Worm (Caenorhabditis elegans) whole organism, L4 larva: ENCODE results near the gene C44H9.6.

Experiments
- Y5F2A.4 ChIP-seq: fragments of 200-800 bp; sonication (Bioruptor generic); optimal IDR thresholded peaks from 2 replicates; lab custom pipeline; 2018; ENCODE audit warnings: mild to moderate bottlenecking, missing genetic modification characterization, missing compliant biosample characterization
- ama-1 ChIP-seq: fragments of 150-350 bp; optimal IDR thresholded peaks from 2 replicates; lab custom pipeline; 2014; ENCODE audit warnings: inconsistent platforms, mixed read lengths
- daf-12 ChIP-seq: fragments of 150-350 bp; optimal IDR thresholded peaks from 2 replicates; lab custom pipeline; 2014; ENCODE audit warnings: missing biosample characterization, missing genetic modification reagents, missing genetic modification characterization
- daf-19 ChIP-seq: fragments of 200-800 bp; sonication (Bioruptor generic); conservative IDR thresholded peaks from 2 replicates; pipeline ENCODE4 v1.3.6; 2022; ENCODE audit warnings: missing genetic modification characterization, missing compliant biosample characterization
- dve-1 ChIP-seq: sonication (generic microtip); optimal IDR thresholded peaks from 2 replicates; lab custom pipeline; 2017; ENCODE audit warnings: antibody characterized with exemption, mild to moderate bottlenecking, missing genetic modification characterization, missing compliant biosample characterization; ENCODE audit not compliant: insufficient read depth
- egl-43 ChIP-seq: fragments of 200-800 bp; sonication (Bioruptor generic); IDR thresholded peaks from 2 replicates; pipeline ENCODE4 v1.3.6; 2022; ENCODE audit warnings: missing genetic modification reagents, missing genetic modification characterization, missing compliant biosample characterization
- fkh-10 ChIP-seq: fragments of 150-350 bp; optimal IDR thresholded peaks from 2 replicates; lab custom pipeline; 2014; ENCODE audit warnings: missing biosample characterization, missing genetic modification reagents, missing genetic modification characterization
- lsy-2 ChIP-seq, 2 experiments: fragments of 150-350 bp in 1 of 2; sonication (generic microtip) in 1 of 2; optimal IDR thresholded peaks; 2 replicates each; lab custom pipeline; 2014 to 2017; ENCODE audit warnings: missing biosample characterization in 2 of 2, missing genetic modification characterization in 2 of 2
- madf-9 ChIP-seq: fragments of 200-800 bp; sonication (Bioruptor generic); conservative IDR thresholded peaks from 2 replicates; pipeline ENCODE4 v1.3.6; 2022; ENCODE audit warnings: missing genetic modification reagents, missing genetic modification characterization, missing compliant biosample characterization
- nhr-102 ChIP-seq: sonication (generic microtip); optimal IDR thresholded peaks from 2 replicates; lab custom pipeline; 2016; ENCODE audit warnings: mild to moderate bottlenecking, missing genetic modification characterization, moderate library complexity, missing compliant biosample characterization
- snpc-4 ChIP-seq: fragments of 150-350 bp; optimal IDR thresholded peaks from 2 replicates; lab custom pipeline; 2014; ENCODE audit warnings: missing biosample characterization, missing genetic modification characterization
- unc-130 ChIP-seq: sonication (generic microtip); optimal IDR thresholded peaks from 2 replicates; lab custom pipeline; 2016; ENCODE audit warnings: missing genetic modification reagents, missing genetic modification characterization, missing compliant biosample characterization
- unc-39 ChIP-seq: sonication (generic microtip); optimal IDR thresholded peaks from 2 replicates; lab custom pipeline; 2017; ENCODE audit warnings: missing biosample characterization, missing genetic modification characterization

- TF ChIP-seq snpc-4 (tag; lab: Kevin White, UChicago), result no peak
- TF ChIP-seq madf-9, result no peak
- TF ChIP-seq daf-12 (tag; lab: Kevin White, UChicago), result no peak
- TF ChIP-seq ama-1 (lab: Kevin White, UChicago), result no peak
- TF ChIP-seq dve-1, result no peak
- no peak for TF ChIP-seq egl-43 (GFP tag; lab: Robert Waterston, UW)
- no peak for TF ChIP-seq nhr-102
- TF ChIP-seq daf-19 (GFP tag; lab: Robert Waterston, UW), result no peak
- no peak for TF ChIP-seq unc-130 (GFP tag; lab: Kevin White, UChicago)
- no peak for TF ChIP-seq Y5F2A.4 (GFP tag; lab: Kevin White, UChicago)
- TF ChIP-seq lsy-2 (tag; optimal IDR thresholded peaks at IDR 0.05; lab: Kevin White, UChicago), result no peak
- no peak for TF ChIP-seq fkh-10 (GFP tag; lab: Kevin White, UChicago)
- no peak for TF ChIP-seq unc-39 (tag; lab: Kevin White, UChicago)
Observed at ce11 chrV:12803274-12803673, 41.9 kb downstream of the C44H9.6 start, which contains the start of gene srbc-45.
